Fruit fly (Drosophila melanogaster): ENCODE measurements around the gene indra.
A peak's percentile ranks its signal among the peaks of the same experiment; 100 is the strongest.

indra gene

dm6 chr3L:1319097-1319725 is 23.0 kb downstream of the indra start (continued):
- TF ChIP-seq CG4328 (GFP tag; optimal IDR thresholded peaks at IDR 0.05) (no peak), CG16779 (GFP tag; IDR thresholded peaks at IDR 0.05) (no peak), CG2199 (GFP tag; IDR thresholded peaks at IDR 0.05) (no peak; the same call in 2 of the 3 replicates), CG16863 (GFP tag; optimal IDR thresholded peaks at IDR 0.05) (peak; percentile 75), CG13894 (tag; optimal IDR thresholded peaks at IDR 0.05) (no peak), Six4 (GFP tag; optimal IDR thresholded peaks at IDR 0.05) (peak; percentile 82), lbe (GFP tag; optimal IDR thresholded peaks at IDR 0.05) (peak; percentile 97), CG16815 (GFP tag; optimal IDR thresholded peaks at IDR 0.05) (peak; percentile 32), CG10979 (tag; optimal IDR thresholded peaks at IDR 0.05) (peak; percentile 86), CG9932 (GFP tag; IDR thresholded peaks at IDR 0.05) (no peak), salm (tag; optimal IDR thresholded peaks at IDR 0.05) (peak; percentile 29), CG32532 (GFP tag; IDR thresholded peaks at IDR 0.05) (peak; percentile 67; the same call in 1 of the 2 replicates), Oli (tag; optimal IDR thresholded peaks at IDR 0.05) (peak; percentile 81), fd3F (GFP tag; optimal IDR thresholded peaks at IDR 0.05) (no peak), Vsx1 (GFP tag; optimal IDR thresholded peaks at IDR 0.05) (no peak), CG2120 (GFP tag; optimal IDR thresholded peaks at IDR 0.05) (peak; percentile 16), CG11723 (GFP tag; optimal IDR thresholded peaks at IDR 0.05) (peak; percentile 70), CG18599 (GFP tag; optimal IDR thresholded peaks at IDR 0.05) (peak; percentile 69), usp (GFP tag; optimal IDR thresholded peaks at IDR 0.05) (no peak), klu (GFP tag; IDR thresholded peaks at IDR 0.05) (no peak), Taf1 (GFP tag; IDR thresholded peaks at IDR 0.05) (no peak), croc (GFP tag; conservative IDR thresholded peaks at IDR 0.05) (peak; percentile 79), so (GFP tag; IDR thresholded peaks at IDR 0.05) (peak; percentile 87), dati (GFP tag; IDR thresholded peaks at IDR 0.05) (0 out of 2 replicates have a peak, but pooled peaks have one; percentile 27), sqz (GFP tag; optimal IDR thresholded peaks at IDR 0.05) (peak; percentile 55), pita (GFP tag; optimal IDR thresholded peaks at IDR 0.05) (no peak), CG31365 (tag; optimal IDR thresholded peaks at IDR 0.05) (peak; percentile 39), danr (GFP tag; IDR thresholded peaks at IDR 0.05) (peak; percentile 68), CG9727 (GFP tag; optimal IDR thresholded peaks at IDR 0.05) (peak; percentile 3), Tbp (GFP tag; optimal IDR thresholded peaks at IDR 0.05) (no peak), az2 (GFP tag; optimal IDR thresholded peaks at IDR 0.05) (peak; percentile 87), D19B (GFP tag; optimal IDR thresholded peaks at IDR 0.05) (no peak), Sin3A (optimal IDR thresholded peaks at IDR 0.05) (no peak), CG30403 (GFP tag; optimal IDR thresholded peaks at IDR 0.05) (peak; percentile 81), Lhr (GFP tag; optimal IDR thresholded peaks at IDR 0.05) (peak; percentile 48), CG7839 (tag; optimal IDR thresholded peaks at IDR 0.05) (peak; percentile 79), corto (GFP tag; optimal IDR thresholded peaks at IDR 0.05) (peak; percentile 96), CG34422 (GFP tag; IDR thresholded peaks at IDR 0.05) (peak; percentile 87), Aef1 (GFP tag; IDR thresholded peaks at IDR 0.05) (peak; percentile 64), Mrtf (GFP tag; IDR thresholded peaks at IDR 0.05) (peak; percentile 56; the same call in 1 of the 3 replicates), Atf3 (GFP tag; optimal IDR thresholded peaks at IDR 0.05) (peak; percentile 76), CG10147 (GFP tag; optimal IDR thresholded peaks at IDR 0.05) (peak; percentile 44), lov (optimal IDR thresholded peaks at IDR 0.05) (no peak), lov (GFP tag; IDR thresholded peaks at IDR 0.05) (0 out of 3 replicates have a peak, but pooled peaks have one; percentile 65), hkb (optimal IDR thresholded peaks at IDR 0.05) (no peak), hkb (GFP tag; IDR thresholded peaks at IDR 0.05) (peak; percentile 90), C15 (GFP tag; IDR thresholded peaks at IDR 0.05) (peak; percentile 35; the same call in 1 of the 3 replicates), tx (GFP tag; optimal IDR thresholded peaks at IDR 0.05) (peak; percentile 42), Neu2 (GFP tag; optimal IDR thresholded peaks at IDR 0.05; ENCODE audit: borderline replicate concordance) (no peak), dmrt11E (tag; optimal IDR thresholded peaks at IDR 0.05) (peak; percentile 68), CG17802 (tag; optimal IDR thresholded peaks at IDR 0.05) (peak; percentile 71)

Data from whole organism, embryonic.